Fruit fly (Drosophila melanogaster): ENCODE measurements around the gene CG10357.

Gene CG10357

DNA sequence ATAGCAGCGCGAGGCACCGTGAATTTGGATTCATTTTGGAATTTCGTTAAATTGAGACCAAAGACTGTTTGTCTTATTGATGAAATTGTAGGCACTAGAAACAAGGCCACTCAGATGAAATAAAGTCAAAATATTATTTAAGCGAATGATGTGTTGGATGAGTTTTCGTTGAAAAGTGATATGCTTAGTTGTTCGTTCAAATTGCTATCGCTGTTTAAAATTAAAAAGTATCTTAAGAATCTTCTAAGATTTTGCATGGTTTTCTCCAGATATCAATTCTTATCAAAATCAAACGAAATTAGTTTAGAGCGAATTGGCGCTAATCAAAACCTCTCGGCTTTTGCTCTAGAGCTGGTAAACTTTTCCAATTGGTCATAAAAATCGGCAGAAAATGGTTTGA lies 5.8 kb downstream of the CG10357 start, which contains the start of gene CG14974:
CG14974 (minus strand) TSS at position 101 of the 400 bp plus-strand sequence.
- TF ChIP-seq Myc (optimal IDR thresholded peaks at IDR 0.05): no peak
- TF ChIP-seq Vsx2 (GFP tag; optimal IDR thresholded peaks at IDR 0.05; ENCODE audit: partially characterized antibody): no peak

DNA sequence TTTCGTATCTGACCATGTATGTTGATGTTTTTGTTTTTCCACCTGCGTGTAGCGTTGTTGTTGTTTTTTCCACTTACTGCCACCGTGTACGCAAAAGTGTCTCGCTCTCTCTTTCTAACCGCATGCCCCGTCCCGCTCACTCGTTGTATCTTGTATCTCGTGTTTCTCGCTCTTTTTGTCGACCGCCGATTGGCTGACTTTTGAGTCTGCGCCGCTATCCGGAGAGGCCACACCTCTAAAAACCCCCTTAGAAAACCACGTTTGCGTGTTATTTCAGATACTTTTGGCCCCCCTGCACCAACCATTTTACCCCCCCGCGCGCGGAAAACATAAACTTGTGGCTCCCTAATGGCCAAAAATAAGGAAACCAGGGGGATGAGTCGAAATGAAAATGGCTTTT lies 9.7 kb downstream of the CG10357 start:
- TF ChIP-seq Jra (GFP tag; optimal IDR thresholded peaks at IDR 0.05): no peak
- no peak for TF ChIP-seq Rel (GFP tag; optimal IDR thresholded peaks at IDR 0.05)
- peak; percentile 45 for TF ChIP-seq Rel (tag; optimal IDR thresholded peaks at IDR 0.05)

DNA sequence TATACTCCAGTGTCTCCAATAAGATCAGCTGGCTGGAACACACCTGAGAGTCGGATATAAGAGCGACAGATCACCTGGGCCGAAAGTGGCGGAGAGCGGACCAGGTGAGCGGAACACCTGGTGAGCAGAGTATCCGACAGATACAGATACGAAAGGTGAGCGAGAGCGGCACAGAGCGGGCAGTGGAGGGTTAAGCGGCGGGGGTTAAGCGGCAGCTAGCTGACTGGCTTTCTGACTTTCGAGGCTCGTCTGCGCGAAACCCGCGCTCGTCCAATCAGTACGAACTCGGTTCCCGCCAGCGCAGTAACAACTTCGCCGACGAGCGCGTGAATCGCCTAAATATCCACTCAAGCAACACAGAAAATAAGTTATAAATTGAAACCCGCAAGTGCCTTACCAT lies 10.9 kb downstream of the CG10357 start, which contains the start of gene dar1:
dar1 (plus strand) TSS at position 284 of the 400 bp plus-strand sequence.
- no peak for TF ChIP-seq psq (GFP tag; optimal IDR thresholded peaks at IDR 0.05)
- no peak for TF ChIP-seq N (GFP tag; optimal IDR thresholded peaks at IDR 0.05)
- TF ChIP-seq CG9705 (GFP tag; optimal IDR thresholded peaks at IDR 0.05): no peak
- peak in 1 of 2 experiments; percentile 9 for TF ChIP-seq foxo (GFP tag; optimal IDR thresholded peaks at IDR 0.05)
- no peak for TF ChIP-seq pan (optimal IDR thresholded peaks at IDR 0.05)
- no peak for TF ChIP-seq CrebA (GFP tag; optimal IDR thresholded peaks at IDR 0.05; ENCODE audit: borderline replicate concordance)
- no peak for TF ChIP-seq woc (GFP tag; optimal IDR thresholded peaks at IDR 0.05)
- peak; percentile 81 for TF ChIP-seq Vsx2 (GFP tag; optimal IDR thresholded peaks at IDR 0.05; ENCODE audit: partially characterized antibody)
- TF ChIP-seq jim (GFP tag; optimal IDR thresholded peaks at IDR 0.05): no peak
- TF ChIP-seq Dif (GFP tag; optimal IDR thresholded peaks at IDR 0.05; ENCODE audit: partially characterized antibody): peak; percentile 96
- TF ChIP-seq tai (GFP tag; optimal IDR thresholded peaks at IDR 0.05): no peak
- no peak for TF ChIP-seq sage (GFP tag; optimal IDR thresholded peaks at IDR 0.05)
- no peak for TF ChIP-seq Abd-B (GFP tag; optimal IDR thresholded peaks at IDR 0.05)
- TF ChIP-seq brk (GFP tag; optimal IDR thresholded peaks at IDR 0.05): no peak
- TF ChIP-seq Hnf4 (GFP tag; optimal IDR thresholded peaks at IDR 0.05): no peak
- no peak for TF ChIP-seq CG32264 (GFP tag; optimal IDR thresholded peaks at IDR 0.05)
- TF ChIP-seq GATAd (GFP tag; optimal IDR thresholded peaks at IDR 0.05): no peak
- TF ChIP-seq sv (GFP tag; optimal IDR thresholded peaks at IDR 0.05): no peak
- TF ChIP-seq Myc (optimal IDR thresholded peaks at IDR 0.05): no peak
- TF ChIP-seq OdsH (GFP tag; optimal IDR thresholded peaks at IDR 0.05): peak; percentile 15
- no peak for TF ChIP-seq Sp1 (GFP tag; optimal IDR thresholded peaks at IDR 0.05)
- no peak for TF ChIP-seq usp (GFP tag; optimal IDR thresholded peaks at IDR 0.05)
- TF ChIP-seq dmrt93B (GFP tag; optimal IDR thresholded peaks at IDR 0.05): no peak
- no peak for TF ChIP-seq HLH106 (tag; optimal IDR thresholded peaks at IDR 0.05)
- TF ChIP-seq Jra (GFP tag; optimal IDR thresholded peaks at IDR 0.05): no peak
- TF ChIP-seq Mio (GFP tag; optimal IDR thresholded peaks at IDR 0.05): no peak
- TF ChIP-seq fru (GFP tag; optimal IDR thresholded peaks at IDR 0.05): peak; percentile 21
- TF ChIP-seq dsf (GFP tag; optimal IDR thresholded peaks at IDR 0.05; ENCODE audit: borderline replicate concordance): no peak
- no peak for TF ChIP-seq Rel (GFP tag; optimal IDR thresholded peaks at IDR 0.05)
- TF ChIP-seq Rel (tag; optimal IDR thresholded peaks at IDR 0.05): peak; percentile 4
- TF ChIP-seq h (GFP tag; optimal IDR thresholded peaks at IDR 0.05): peak; percentile 43
- peak; percentile 58 for TF ChIP-seq br (GFP tag; optimal IDR thresholded peaks at IDR 0.05)
- no peak for TF ChIP-seq rgr (GFP tag; optimal IDR thresholded peaks at IDR 0.05)
- TF ChIP-seq Dfd (GFP tag; optimal IDR thresholded peaks at IDR 0.05): no peak
- peak; percentile 88 to 89 for TF ChIP-seq dl (GFP tag; optimal IDR thresholded peaks at IDR 0.05; ENCODE audit: insufficient read depth in 1 of 2, partially characterized antibody in 2 of 2)
- peak; percentile 80 for TF ChIP-seq Hr83 (GFP tag; optimal IDR thresholded peaks at IDR 0.05; ENCODE audit: poor library complexity, severe bottlenecking)
- TF ChIP-seq Hr78 (GFP tag; optimal IDR thresholded peaks at IDR 0.05): no peak
- no peak for TF ChIP-seq ey (GFP tag; optimal IDR thresholded peaks at IDR 0.05)
- TF ChIP-seq lola (GFP tag; optimal IDR thresholded peaks at IDR 0.05): no peak
